Fruit fly (Drosophila melanogaster) whole organism, pupa: ENCODE measurements around the gene CG42374.

Experiments used
- CG10348 ChIP-seq: fragments of 200-800 bp; sonication (Bioruptor generic); IDR thresholded peaks from 2 replicates; pipeline ENCODE4 v1.3.6; 2022; ENCODE audit warnings: missing biosample characterization, missing genetic modification characterization
- CG12605 ChIP-seq: fragments of 200-800 bp; sonication (Bioruptor generic); IDR thresholded peaks from 2 replicates; pipeline ENCODE4 v1.3.6; 2022; ENCODE audit warnings: missing biosample characterization, missing genetic modification characterization
- CG13204 ChIP-seq: fragments of 200-800 bp; sonication (Bioruptor generic); optimal IDR thresholded peaks from 2 replicates; lab custom pipeline; 2018; ENCODE audit warnings: missing biosample characterization, mild to moderate bottlenecking, missing genetic modification characterization, moderate library complexity
- CG14655 ChIP-seq: fragments of 200-800 bp; sonication (Bioruptor generic); optimal IDR thresholded peaks from 3 replicates; lab custom pipeline; 2017; ENCODE audit warnings: mild to moderate bottlenecking, missing biosample characterization, missing genetic modification reagents, missing genetic modification characterization
- CG15710 ChIP-seq: fragments of 200-800 bp; sonication (Bioruptor generic); optimal IDR thresholded peaks from 2 replicates; lab custom pipeline; 2018; ENCODE audit warnings: missing biosample characterization, mild to moderate bottlenecking, missing genetic modification characterization, moderate library complexity
- CG17806 ChIP-seq: fragments of 200-800 bp; sonication (Bioruptor generic); optimal IDR thresholded peaks from 2 replicates; lab custom pipeline; 2018; ENCODE audit warnings: missing biosample characterization, mild to moderate bottlenecking, missing genetic modification characterization, moderate library complexity
- CG32121 ChIP-seq: fragments of 200-800 bp; sonication (Bioruptor generic); IDR thresholded peaks from 2 replicates; pipeline ENCODE4 v1.3.6; 2022; ENCODE audit warnings: missing biosample characterization, missing genetic modification characterization
- CG34367 ChIP-seq: fragments of 200-800 bp; sonication (Bioruptor generic); optimal IDR thresholded peaks from 2 replicates; lab custom pipeline; 2018; ENCODE audit warnings: missing biosample characterization, mild to moderate bottlenecking, missing genetic modification characterization
- CG4496 ChIP-seq: fragments of 200-800 bp; sonication (Bioruptor generic); IDR thresholded peaks from 3 replicates; pipeline ENCODE4 v1.3.6; 2022; ENCODE audit warnings: missing biosample characterization, missing genetic modification characterization
- CG8159 ChIP-seq: fragments of 200-800 bp; sonication (Bioruptor generic); optimal IDR thresholded peaks from 3 replicates; lab custom pipeline; 2018; ENCODE audit warnings: missing biosample characterization, mild to moderate bottlenecking, missing genetic modification characterization, moderate library complexity
- CG8301 ChIP-seq: fragments of 200-800 bp; sonication (Bioruptor generic); optimal IDR thresholded peaks from 2 replicates; lab custom pipeline; 2018; ENCODE audit warnings: missing biosample characterization, mild to moderate bottlenecking, missing genetic modification characterization
- CG9948 ChIP-seq: fragments of 200-800 bp; sonication (Bioruptor generic); optimal IDR thresholded peaks from 2 replicates; lab custom pipeline; 2018; ENCODE audit warnings: missing biosample characterization, mild to moderate bottlenecking, missing genetic modification characterization, moderate library complexity
- D1 ChIP-seq: fragments of 200-800 bp; sonication (Bioruptor generic); optimal IDR thresholded peaks from 2 replicates; lab custom pipeline; 2018; ENCODE audit warnings: missing biosample characterization, mild to moderate bottlenecking, missing genetic modification characterization, moderate library complexity
- EcR ChIP-seq: fragments of 200-800 bp; sonication (Bioruptor generic); optimal IDR thresholded peaks from 3 replicates; lab custom pipeline; 2019; ENCODE audit warnings: missing biosample characterization, missing genetic modification characterization, mild to moderate bottlenecking, moderate library complexity, missing genetic modification reagents
- Ets98B ChIP-seq: fragments of 200-800 bp; sonication (Bioruptor generic); IDR thresholded peaks from 2 replicates; pipeline ENCODE4 v1.3.6; 2022; ENCODE audit warnings: missing biosample characterization, missing genetic modification characterization
- Pif1A ChIP-seq: fragments of 200-800 bp; sonication (Bioruptor generic); optimal IDR thresholded peaks from 3 replicates; lab custom pipeline; 2016; ENCODE audit warnings: missing biosample characterization, missing genetic modification characterization
- Pif1B ChIP-seq: fragments of 200-800 bp; sonication (Bioruptor generic); optimal IDR thresholded peaks from 3 replicates; lab custom pipeline; 2016; ENCODE audit warnings: missing biosample characterization, missing genetic modification characterization
- Snoo ChIP-seq: fragments of 200-800 bp; sonication (Bioruptor generic); optimal IDR thresholded peaks from 3 replicates; lab custom pipeline; 2017; ENCODE audit warnings: missing biosample characterization, mild to moderate bottlenecking, missing genetic modification characterization, inconsistent platforms
- fd96Ca ChIP-seq: fragments of 200-800 bp; sonication (Bioruptor generic); IDR thresholded peaks from 3 replicates; pipeline ENCODE4 v1.3.6; 2022; ENCODE audit warnings: missing biosample characterization, missing genetic modification characterization
- gl ChIP-seq: fragments of 200-800 bp; sonication (Bioruptor generic); optimal IDR thresholded peaks from 2 replicates; lab custom pipeline; 2018; ENCODE audit warnings: missing biosample characterization, mild to moderate bottlenecking, missing genetic modification characterization
- rn ChIP-seq: fragments of 200-800 bp; sonication (Bioruptor generic); IDR thresholded peaks from 2 replicates; pipeline ENCODE4 v1.3.6; 2022; ENCODE audit warnings: missing biosample characterization, missing genetic modification characterization

Gene CG42374

dm6 chr3L:19268720-19269401 lies 5.3 kb downstream of the CG42374 start, which contains the start of the genes Aldh7A1 and CG14085:
TSS of gene Aldh7A1 (minus strand) at chr3L:19268913.
TSS of gene CG14085 (plus strand) at chr3L:19269351.
- no peak for TF ChIP-seq CG9948 (tag; lab: Kevin White, UChicago)
- TF ChIP-seq CG13204 (GFP tag; lab: Kevin White, UChicago), result peak; percentile 64
- 0 out of 3 replicates have a peak, but pooled peaks have one; percentile 35 for TF ChIP-seq fd96Ca (GFP tag; lab: Robert Waterston, UW)
- TF ChIP-seq Ets98B (GFP tag; lab: Robert Waterston, UW), result peak; percentile 41; the same call in 1 of the 2 replicates

dm6 chr3L:19270542-19270941 lies 7.0 kb downstream of the CG42374 start, which contains the start of gene CG14088:
TSS of gene CG14088 (minus strand) at chr3L:19270642.
- TF ChIP-seq CG12605 (GFP tag; lab: Robert Waterston, UW), result no peak
- TF ChIP-seq Snoo (tag; lab: Kevin White, UChicago), result no peak
- no peak for TF ChIP-seq EcR
- TF ChIP-seq Pif1A, result no peak
- TF ChIP-seq CG17806 (tag; lab: Kevin White, UChicago), result no peak
- no peak for TF ChIP-seq CG8301
- TF ChIP-seq CG4496 (GFP tag; lab: Robert Waterston, UW), result no peak
- no peak for TF ChIP-seq rn
- no peak for TF ChIP-seq CG32121
- TF ChIP-seq, all 21 proteins: peak for 0

dm6 chr3L:19275491-19275890 lies 11.9 kb downstream of the CG42374 start, which contains the start of gene CG14086:
TSS of gene CG14086 (plus strand) at chr3L:19275791.
- TF ChIP-seq CG10348 (GFP tag; lab: Robert Waterston, UW) (no peak), Pif1B (GFP tag; lab: Kevin White, UChicago) (no peak), Pif1A (no peak), gl (no peak), Ets98B (GFP tag; lab: Robert Waterston, UW) (no peak), fd96Ca (GFP tag; lab: Robert Waterston, UW) (no peak), CG34367 (tag; lab: Kevin White, UChicago) (no peak), CG14655 (GFP tag; lab: Kevin White, UChicago) (no peak), CG12605 (GFP tag; lab: Robert Waterston, UW) (no peak), D1 (tag; lab: Kevin White, UChicago) (no peak), Snoo (tag; lab: Kevin White, UChicago) (no peak), CG17806 (tag; lab: Kevin White, UChicago) (no peak), CG13204 (GFP tag; lab: Kevin White, UChicago) (no peak), CG4496 (GFP tag; lab: Robert Waterston, UW) (no peak)

- TF ChIP-seq CG8159 (tag; lab: Kevin White, UChicago), result no peak
- TF ChIP-seq CG17806 (tag; lab: Kevin White, UChicago), result no peak
- no peak for TF ChIP-seq CG4496 (GFP tag; lab: Robert Waterston, UW)
- no peak for TF ChIP-seq fd96Ca (GFP tag; lab: Robert Waterston, UW)
- no peak for TF ChIP-seq gl
- TF ChIP-seq CG9948 (tag; lab: Kevin White, UChicago), result no peak
- no peak for TF ChIP-seq CG13204 (GFP tag; lab: Kevin White, UChicago)
- no peak for TF ChIP-seq rn
- TF ChIP-seq CG34367 (tag; lab: Kevin White, UChicago), result no peak
- TF ChIP-seq, all 21 proteins: peak for 0
Measured at dm6 chr3L:19280283-19280682, 16.7 kb downstream of the CG42374 start.

dm6 chr3L:19280700-19281099 lies 17.1 kb downstream of the CG42374 start, which contains the start of gene CG14089:
TSS of gene CG14089 (minus strand) at chr3L:19280800.
- TF ChIP-seq EcR (no peak), CG9948 (tag; lab: Kevin White, UChicago) (no peak)

dm6 chr3L:19288395-19288969 lies 24.9 kb downstream of the CG42374 start:
- TF ChIP-seq Ets98B (GFP tag; lab: Robert Waterston, UW) (no peak), CG17806 (tag; lab: Kevin White, UChicago) (no peak), CG14655 (GFP tag; lab: Kevin White, UChicago) (no peak), CG32121 (no peak), gl (no peak), D1 (tag; lab: Kevin White, UChicago) (no peak)

- TF ChIP-seq D1 (tag; lab: Kevin White, UChicago), result no peak
- no peak for TF ChIP-seq fd96Ca (GFP tag; lab: Robert Waterston, UW)
- TF ChIP-seq CG17806 (tag; lab: Kevin White, UChicago), result no peak
- no peak for TF ChIP-seq CG10348 (GFP tag; lab: Robert Waterston, UW)
- no peak for TF ChIP-seq CG14655 (GFP tag; lab: Kevin White, UChicago)
- TF ChIP-seq CG8301, result no peak
- no peak for TF ChIP-seq CG34367 (tag; lab: Kevin White, UChicago)
- TF ChIP-seq CG12605 (GFP tag; lab: Robert Waterston, UW), result no peak
- no peak for TF ChIP-seq Snoo (tag; lab: Kevin White, UChicago)
- TF ChIP-seq CG32121, result no peak
- no peak for TF ChIP-seq CG9948 (tag; lab: Kevin White, UChicago)
- no peak for TF ChIP-seq Ets98B (GFP tag; lab: Robert Waterston, UW)
- no peak for TF ChIP-seq CG4496 (GFP tag; lab: Robert Waterston, UW)
- TF ChIP-seq EcR, result no peak
- TF ChIP-seq gl, result no peak
- no peak for TF ChIP-seq Pif1A
- no peak for TF ChIP-seq CG15710 (tag; lab: Kevin White, UChicago)
- no peak for TF ChIP-seq CG8159 (tag; lab: Kevin White, UChicago)
- TF ChIP-seq, all 21 proteins: peak for 0
Measured at dm6 chr3L:19289411-19289810, 25.8 kb downstream of the CG42374 start.
